Fruit fly (Drosophila melanogaster): ENCODE measurements around the gene CG43346.

Gene CG43346

DNA sequence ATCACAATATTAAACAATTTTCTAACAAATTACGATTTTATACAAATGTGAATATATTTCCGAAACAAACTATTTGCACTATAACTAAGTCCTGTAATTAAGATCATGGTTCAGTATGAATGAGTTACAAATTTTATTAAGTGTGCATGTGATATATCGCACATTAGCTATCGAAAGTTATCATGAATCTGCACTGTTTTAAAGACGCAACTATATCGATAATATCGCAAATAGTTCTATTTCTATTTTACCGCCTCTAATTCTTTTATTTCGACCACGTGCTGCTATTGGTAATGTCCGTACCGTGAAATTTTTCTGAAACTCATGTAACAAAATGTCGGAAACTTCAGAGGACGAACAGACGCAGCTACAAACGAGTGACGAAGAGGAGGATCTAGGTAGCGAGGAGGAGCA is 25.4 kb downstream of the CG43346 start, which contains the start of gene pths (continued):
- TF ChIP-seq salr (GFP tag; optimal IDR thresholded peaks at IDR 0.05) (no peak), CG8319 (GFP tag; optimal IDR thresholded peaks at IDR 0.05) (no peak), CG11294 (GFP tag; IDR thresholded peaks at IDR 0.05) (no peak), pdm3 (GFP tag; optimal IDR thresholded peaks at IDR 0.05) (no peak), fd85E (GFP tag; optimal IDR thresholded peaks at IDR 0.05) (no peak), Met (GFP tag; optimal IDR thresholded peaks at IDR 0.05) (no peak), CG6163 (GFP tag; IDR thresholded peaks at IDR 0.05) (no peak), fkh (GFP tag; optimal IDR thresholded peaks at IDR 0.05) (no peak), lz (GFP tag; optimal IDR thresholded peaks at IDR 0.05) (peak; percentile 16), topi (GFP tag; optimal IDR thresholded peaks at IDR 0.05) (no peak), Eip93F (GFP tag; optimal IDR thresholded peaks at IDR 0.05) (no peak), CG4318 (GFP tag; optimal IDR thresholded peaks at IDR 0.05) (no peak), CG3919 (GFP tag; optimal IDR thresholded peaks at IDR 0.05) (no peak), Eip75B (GFP tag; optimal IDR thresholded peaks at IDR 0.05) (no peak), eg (GFP tag; IDR thresholded peaks at IDR 0.05) (no peak), Blimp-1 (GFP tag; optimal IDR thresholded peaks at IDR 0.05) (no peak), dac (GFP tag; optimal IDR thresholded peaks at IDR 0.05) (no peak), Lpt (GFP tag; optimal IDR thresholded peaks at IDR 0.05) (no peak), CG6276 (GFP tag; optimal IDR thresholded peaks at IDR 0.05) (no peak), CG15336 (GFP tag; IDR thresholded peaks at IDR 0.05) (no peak), Hr38 (GFP tag; optimal IDR thresholded peaks at IDR 0.05) (no peak), Smox (GFP tag; optimal IDR thresholded peaks at IDR 0.05) (no peak), CG6808 (GFP tag; optimal IDR thresholded peaks at IDR 0.05) (no peak)

DNA sequence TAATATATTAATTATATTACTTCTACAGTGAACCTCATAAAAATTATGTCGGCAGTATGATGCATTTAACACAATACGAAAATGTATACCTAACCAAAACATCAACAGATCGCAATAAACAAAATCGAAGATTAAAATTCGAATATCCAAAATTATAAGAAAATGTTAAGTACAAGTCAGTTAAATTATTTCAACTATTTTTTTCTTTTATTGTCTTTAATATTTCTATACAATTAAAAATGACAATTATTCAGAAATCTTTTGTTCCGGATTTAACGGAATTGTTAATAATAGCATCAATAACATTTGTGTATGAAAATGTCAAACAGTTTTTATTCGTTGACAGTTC is 25.9 kb downstream of the CG43346 start:
- no peak for TF ChIP-seq Ets96B (tag; optimal IDR thresholded peaks at IDR 0.05)
- TF ChIP-seq CG11294 (GFP tag; IDR thresholded peaks at IDR 0.05) = no peak

DNA sequence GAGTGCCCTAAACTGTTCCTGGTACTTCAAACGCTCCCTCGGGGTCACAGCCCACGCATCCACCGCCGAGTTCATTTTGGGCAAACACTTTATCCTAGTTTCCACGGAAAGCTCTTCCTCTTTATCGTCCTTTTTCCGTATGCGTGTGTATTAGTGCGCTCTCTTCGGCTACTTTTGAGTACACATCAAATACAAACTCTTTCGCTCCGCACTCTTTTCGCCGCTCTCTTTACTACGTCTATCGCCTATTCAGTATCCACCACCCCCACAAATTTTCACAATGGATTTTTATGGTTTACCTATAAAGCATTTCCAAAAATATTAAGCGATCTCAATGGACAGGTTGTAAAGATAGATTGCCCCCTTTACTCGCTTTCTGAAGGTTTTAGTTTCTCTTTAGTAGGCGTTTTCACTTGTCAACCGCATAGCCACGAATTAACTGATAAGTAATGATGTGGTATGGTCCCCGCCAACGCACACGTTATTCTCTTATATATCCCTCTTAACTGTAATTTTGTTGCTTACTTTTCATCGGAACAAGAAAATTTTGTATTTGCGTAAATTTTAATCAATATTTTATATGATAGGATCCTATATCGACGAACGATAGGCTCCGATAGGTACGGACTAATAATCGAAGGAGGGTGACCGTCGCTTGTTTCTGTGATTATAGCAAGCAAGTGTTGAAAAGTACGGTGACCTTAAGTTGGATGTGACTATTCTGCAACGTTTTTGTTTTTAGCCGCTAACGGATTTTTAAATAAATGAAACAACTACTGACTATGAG is 26.5 kb downstream of the CG43346 start, which contains the start of gene Dap160:
Gene Dap160, minus strand, starts transcription at position 634 of the 787 bp plus-strand sequence.
- no peak for TF ChIP-seq Hr39 (GFP tag; optimal IDR thresholded peaks at IDR 0.05)
- TF ChIP-seq esn (GFP tag; optimal IDR thresholded peaks at IDR 0.05) = peak; percentile 12
- TF ChIP-seq fd85E (GFP tag; optimal IDR thresholded peaks at IDR 0.05) = peak; percentile 36
- TF ChIP-seq Eip93F (GFP tag; optimal IDR thresholded peaks at IDR 0.05) = no peak
- peak; percentile 9 for TF ChIP-seq Sox14 (GFP tag; optimal IDR thresholded peaks at IDR 0.05)

DNA sequence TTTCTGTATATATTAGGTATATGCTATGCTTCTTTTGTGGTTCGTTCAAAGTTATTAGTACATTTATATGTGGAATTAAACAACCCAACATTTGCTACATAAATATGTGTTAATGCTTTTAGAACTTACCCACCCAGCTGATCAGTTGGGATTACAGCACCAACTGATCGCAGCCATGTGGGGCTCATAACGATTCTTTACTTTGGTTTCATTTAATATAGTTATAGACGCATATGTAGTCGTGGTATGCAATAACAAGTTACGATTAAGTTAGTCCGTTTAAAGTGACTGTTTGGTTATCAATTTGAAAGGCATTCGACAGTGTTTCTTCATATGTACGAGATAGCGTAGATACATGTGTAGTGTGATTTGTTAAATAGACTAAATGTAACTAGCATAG is 32.6 kb downstream of the CG43346 start:
- no peak for TF ChIP-seq CG10631 (GFP tag; optimal IDR thresholded peaks at IDR 0.05)
- no peak for TF ChIP-seq svp (GFP tag)
- TF ChIP-seq CG8632 (GFP tag; optimal IDR thresholded peaks at IDR 0.05) = no peak
- TF ChIP-seq CG6276 (GFP tag; optimal IDR thresholded peaks at IDR 0.05) = no peak
- no peak for TF ChIP-seq salr (GFP tag; optimal IDR thresholded peaks at IDR 0.05)
- no peak for TF ChIP-seq CG6854 (GFP tag; optimal IDR thresholded peaks at IDR 0.05)
- TF ChIP-seq cyc (GFP tag; optimal IDR thresholded peaks at IDR 0.05) = no peak
